Worm (Caenorhabditis elegans) whole organism, L1 larva: ENCODE data around the gene M163.22.

ENCODE experiments used
- C16A3.4 ChIP-seq: fragments of 150-350 bp; optimal IDR thresholded peaks from 2 replicates; lab custom pipeline; 2014; ENCODE audit warnings: missing biosample characterization, missing genetic modification characterization
- F16B12.6 ChIP-seq: fragments of 150-350 bp; optimal IDR thresholded peaks from 2 replicates; lab custom pipeline; 2014; ENCODE audit warnings: missing biosample characterization, missing genetic modification characterization
- alr-1 ChIP-seq: fragments of 200-800 bp; sonication (Bioruptor generic); optimal IDR thresholded peaks from 2 replicates; lab custom pipeline; 2018; ENCODE audit warnings: borderline replicate concordance, mild to moderate bottlenecking, missing genetic modification characterization, missing compliant biosample characterization
- aly-2 ChIP-seq: fragments of 150-350 bp; optimal IDR thresholded peaks from 2 replicates; lab custom pipeline; 2014; ENCODE audit warnings: missing biosample characterization, missing genetic modification characterization
- ceh-63 ChIP-seq: fragments of 200-800 bp; sonication (Bioruptor generic); optimal IDR thresholded peaks from 2 replicates; lab custom pipeline; 2018; ENCODE audit warnings: mild to moderate bottlenecking, missing genetic modification characterization, missing compliant biosample characterization
- ceh-8 ChIP-seq: fragments of 200-800 bp; sonication (Bioruptor generic); optimal IDR thresholded peaks from 2 replicates; lab custom pipeline; 2018; ENCODE audit warnings: mild to moderate bottlenecking, missing genetic modification characterization, moderate library complexity, missing compliant biosample characterization
- ceh-88 ChIP-seq: fragments of 200-800 bp; sonication (Bioruptor generic); IDR thresholded peaks from 2 replicates; pipeline ENCODE4 v1.3.6; 2022; ENCODE audit warnings: missing genetic modification characterization, missing compliant biosample characterization
- ceh-90 ChIP-seq: sonication (generic microtip); optimal IDR thresholded peaks from 2 replicates; lab custom pipeline; 2016; ENCODE audit warnings: missing genetic modification characterization, missing compliant biosample characterization
- ces-1 ChIP-seq: fragments of 150-350 bp; optimal IDR thresholded peaks from 2 replicates; lab custom pipeline; 2014; ENCODE audit warnings: missing biosample characterization, missing genetic modification reagents, missing genetic modification characterization
- dsc-1 ChIP-seq: sonication (generic microtip); optimal IDR thresholded peaks from 2 replicates; lab custom pipeline; 2016; ENCODE audit warnings: mild to moderate bottlenecking, missing genetic modification characterization, missing compliant biosample characterization
- efl-1 ChIP-seq, 4 experiments: fragments of 150-350 bp; optimal IDR thresholded peaks in 3 of 4; peaks in 1 of 4; 1 replicate in 1 of 4; 2 replicates in 3 of 4; lab custom pipeline; 2014; ENCODE audit warnings: missing biosample characterization in 2 of 4, missing genetic modification characterization in 2 of 4, missing genetic modification reagents in 2 of 4
- egl-13 ChIP-seq: sonication (generic microtip); optimal IDR thresholded peaks from 2 replicates; lab custom pipeline; 2016; ENCODE audit warnings: missing genotype, missing genetic modification reagents, missing genetic modification characterization, missing compliant biosample characterization
- egl-27 ChIP-seq, 2 experiments: fragments of 150-350 bp in 1 of 2; sonication (generic microtip); optimal IDR thresholded peaks; 3 replicates each; lab custom pipeline; 2017 to 2018; ENCODE audit warnings: missing biosample characterization in 2 of 2, missing genetic modification characterization in 2 of 2, missing genetic modification reagents in 2 of 2
- elt-2 ChIP-seq: sonication (generic microtip); optimal IDR thresholded peaks from 2 replicates; lab custom pipeline; 2016; ENCODE audit warnings: missing genetic modification characterization, mild to moderate bottlenecking, inconsistent platforms, missing compliant biosample characterization, missing genetic modification reagents
- ets-5 ChIP-seq: fragments of 200-800 bp; sonication (Bioruptor generic); IDR thresholded peaks from 2 replicates; pipeline ENCODE4 v1.3.6; 2022; ENCODE audit warnings: missing genetic modification characterization, missing compliant biosample characterization
- fkh-4 ChIP-seq: sonication (generic microtip); optimal IDR thresholded peaks from 2 replicates; lab custom pipeline; 2016; ENCODE audit warnings: missing compliant biosample characterization, missing genetic modification characterization, borderline replicate concordance
- fkh-8 ChIP-seq: sonication (generic microtip); optimal IDR thresholded peaks from 2 replicates; lab custom pipeline; 2016; ENCODE audit warnings: mild to moderate bottlenecking, missing genetic modification characterization, missing compliant biosample characterization
- hlh-17 ChIP-seq: fragments of 200-800 bp; sonication (Bioruptor generic); optimal IDR thresholded peaks from 2 replicates; lab custom pipeline; 2018; ENCODE audit warnings: missing genetic modification characterization, mild to moderate bottlenecking, missing compliant biosample characterization, moderate library complexity, borderline replicate concordance
- hlh-4 ChIP-seq: sonication (generic microtip); optimal IDR thresholded peaks from 2 replicates; lab custom pipeline; 2016; ENCODE audit warnings: mild to moderate bottlenecking, missing genetic modification characterization, missing compliant biosample characterization
- hpl-2 ChIP-seq: fragments of 150-350 bp; optimal IDR thresholded peaks from 2 replicates; lab custom pipeline; 2014; ENCODE audit warnings: missing biosample characterization, missing genetic modification reagents, missing genetic modification characterization
- lin-13 ChIP-seq: fragments of 150-350 bp; optimal IDR thresholded peaks from 2 replicates; lab custom pipeline; 2014; ENCODE audit warnings: missing biosample characterization, missing genetic modification reagents, missing genetic modification characterization
- lin-39 ChIP-seq: fragments of 150-350 bp; optimal IDR thresholded peaks from 2 replicates; lab custom pipeline; 2014; ENCODE audit warnings: missing biosample characterization, missing genetic modification reagents, missing genetic modification characterization
- lir-3 ChIP-seq: sonication (generic microtip); optimal IDR thresholded peaks from 2 replicates; lab custom pipeline; 2016; ENCODE audit warnings: mild to moderate bottlenecking, missing genetic modification characterization, moderate library complexity, missing compliant biosample characterization; ENCODE audit not compliant: poor library complexity
- mab-9 ChIP-seq: fragments of 200-800 bp; sonication (Bioruptor generic); IDR thresholded peaks from 2 replicates; pipeline ENCODE4 v1.3.6; 2022; ENCODE audit warnings: missing genetic modification reagents, missing genetic modification characterization, missing compliant biosample characterization
- mef-2 ChIP-seq: fragments of 150-350 bp; optimal IDR thresholded peaks from 2 replicates; lab custom pipeline; 2014; ENCODE audit warnings: missing biosample characterization, missing genetic modification characterization
- mep-1 ChIP-seq: fragments of 150-350 bp; optimal IDR thresholded peaks from 2 replicates; lab custom pipeline; 2014; ENCODE audit warnings: missing biosample characterization, missing genetic modification characterization
- nhr-19 ChIP-seq: fragments of 200-800 bp; sonication (Bioruptor generic); conservative IDR thresholded peaks from 2 replicates; pipeline ENCODE4 v1.3.6; 2022; ENCODE audit warnings: missing genetic modification characterization, missing compliant biosample characterization
- nhr-20 ChIP-seq: sonication (generic microtip); optimal IDR thresholded peaks from 2 replicates; lab custom pipeline; 2016; ENCODE audit warnings: mild to moderate bottlenecking, missing genetic modification characterization, missing compliant biosample characterization
- nhr-71 ChIP-seq: sonication (generic microtip); optimal IDR thresholded peaks from 2 replicates; lab custom pipeline; 2016; ENCODE audit warnings: mild to moderate bottlenecking, missing genetic modification characterization, moderate library complexity, missing compliant biosample characterization
- nhr-76 ChIP-seq: sonication (generic microtip); optimal IDR thresholded peaks from 2 replicates; lab custom pipeline; 2017; ENCODE audit warnings: missing biosample characterization, missing genetic modification characterization
- nhr-77 ChIP-seq: fragments of 150-350 bp; optimal IDR thresholded peaks from 2 replicates; lab custom pipeline; 2014; ENCODE audit warnings: missing biosample characterization, missing genetic modification characterization
- nhr-84 ChIP-seq: sonication (generic microtip); optimal IDR thresholded peaks from 2 replicates; lab custom pipeline; 2017; ENCODE audit warnings: missing biosample characterization, missing genetic modification characterization
- nhr-85 ChIP-seq: sonication (generic microtip); peaks from one replicate; lab custom pipeline; 2016; ENCODE audit warnings: missing genetic modification characterization, inconsistent platforms, missing compliant biosample characterization
- nhr-90 ChIP-seq: sonication (generic microtip); optimal IDR thresholded peaks from 2 replicates; lab custom pipeline; 2016; ENCODE audit warnings: mild to moderate bottlenecking, missing genetic modification characterization, missing compliant biosample characterization; ENCODE audit not compliant: poor library complexity
- pag-3 ChIP-seq: sonication (generic microtip); optimal IDR thresholded peaks from 2 replicates; lab custom pipeline; 2017; ENCODE audit warnings: missing genetic modification characterization, mild to moderate bottlenecking, missing compliant biosample characterization, antibody characterized with exemption, borderline replicate concordance; ENCODE audit not compliant: insufficient read depth
- pax-3 ChIP-seq: fragments of 200-800 bp; sonication (Bioruptor generic); optimal IDR thresholded peaks from 2 replicates; lab custom pipeline; 2018; ENCODE audit warnings: mild to moderate bottlenecking, missing genetic modification characterization, moderate library complexity, missing compliant biosample characterization
- pqm-1 ChIP-seq: sonication (generic microtip); optimal IDR thresholded peaks from 3 replicates; lab custom pipeline; 2017; ENCODE audit warnings: missing biosample characterization, missing genetic modification characterization
- skn-1 ChIP-seq: fragments of 150-350 bp; optimal IDR thresholded peaks from 2 replicates; lab custom pipeline; 2014; ENCODE audit warnings: missing biosample characterization, missing genetic modification characterization
- snu-23 ChIP-seq: sonication (generic microtip); optimal IDR thresholded peaks from 2 replicates; lab custom pipeline; 2016; ENCODE audit warnings: missing genetic modification characterization, missing compliant biosample characterization
- sox-4 ChIP-seq: sonication (generic microtip); optimal IDR thresholded peaks from 2 replicates; lab custom pipeline; 2016; ENCODE audit warnings: missing genetic modification characterization, missing compliant biosample characterization
- sptf-1 ChIP-seq: fragments of 150-350 bp; optimal IDR thresholded peaks from 2 replicates; lab custom pipeline; 2014; ENCODE audit warnings: missing biosample characterization, missing genetic modification characterization
- sup-37 ChIP-seq: fragments of 200-800 bp; sonication (Bioruptor generic); optimal IDR thresholded peaks from 2 replicates; lab custom pipeline; 2018; ENCODE audit warnings: mild to moderate bottlenecking, missing genetic modification characterization, missing compliant biosample characterization
- tbx-2 ChIP-seq: sonication (generic microtip); optimal IDR thresholded peaks from 2 replicates; lab custom pipeline; 2016; ENCODE audit warnings: missing genetic modification characterization, missing compliant biosample characterization
- unc-30 ChIP-seq: sonication (generic microtip); optimal IDR thresholded peaks from 2 replicates; lab custom pipeline; 2017; ENCODE audit warnings: missing biosample characterization, missing genetic modification characterization
- unc-98 ChIP-seq: fragments of 200-800 bp; sonication (Bioruptor generic); IDR thresholded peaks from 2 replicates; pipeline ENCODE4 v1.3.6; 2022; ENCODE audit warnings: missing genetic modification characterization, missing compliant biosample characterization
- vab-15 ChIP-seq: sonication (generic microtip); optimal IDR thresholded peaks from 2 replicates; lab custom pipeline; 2017; ENCODE audit warnings: missing genotype, mild to moderate bottlenecking, missing genetic modification characterization, missing compliant biosample characterization
- xbp-1 ChIP-seq: sonication (generic microtip); optimal IDR thresholded peaks from 2 replicates; lab custom pipeline; 2016; ENCODE audit warnings: missing genetic modification characterization, missing compliant biosample characterization
- zip-4 ChIP-seq: fragments of 200-800 bp; sonication (Bioruptor generic); optimal IDR thresholded peaks from 2 replicates; lab custom pipeline; 2018; ENCODE audit warnings: mild to moderate bottlenecking, missing genetic modification characterization, moderate library complexity, missing compliant biosample characterization
- ztf-11 ChIP-seq, 2 experiments: sonication (generic microtip); optimal IDR thresholded peaks; 2 replicates each; lab custom pipeline; 2016 to 2017; ENCODE audit warnings: missing genetic modification characterization in 2 of 2, missing biosample characterization in 1 of 2, missing compliant biosample characterization in 1 of 2

M163.22 gene

DNA sequence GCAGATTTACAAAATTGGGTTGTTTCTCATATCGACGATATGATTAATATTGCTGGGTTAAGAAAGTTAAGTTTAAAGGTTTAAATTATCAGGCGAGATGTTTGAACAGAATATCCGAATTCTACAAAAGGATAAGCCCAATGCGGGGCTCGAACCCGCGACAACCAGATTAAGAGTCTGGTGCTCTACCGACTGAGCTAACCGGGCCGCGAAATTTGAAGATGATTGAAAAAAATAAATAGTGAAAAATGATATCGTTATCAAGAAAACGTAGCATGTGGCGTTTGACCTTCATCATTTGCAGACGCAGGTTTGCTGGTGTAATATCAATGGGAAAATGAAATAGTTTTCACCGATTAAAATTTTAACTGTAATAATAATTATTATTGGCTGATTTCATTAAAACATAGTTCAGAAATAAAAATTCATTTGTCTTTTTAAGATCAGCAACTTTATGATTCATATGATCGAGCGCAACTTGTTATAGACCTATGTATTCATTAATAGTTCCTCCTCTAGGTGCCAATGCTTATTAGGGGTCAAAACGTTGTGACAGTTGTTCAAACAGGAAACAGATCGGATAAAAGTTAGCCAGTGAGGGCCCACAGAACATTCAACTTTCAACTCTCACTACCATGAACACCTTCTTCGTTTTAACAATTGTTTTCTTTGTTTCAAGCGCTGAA is 13.2 kb downstream of the M163.22 start, which contains the start of gene M163.11 (continued):
- TF ChIP-seq elt-2 (tag; lab: Kevin White, UChicago) (peak; percentile 24), pag-3 (tag; lab: Kevin White, UChicago) (no peak), ceh-88 (GFP tag; lab: Robert Waterston, UW) (no peak), efl-1 (optimal IDR thresholded peaks at IDR 0.05; lab: Kevin White, UChicago) (no peak), efl-1 (GFP tag; optimal IDR thresholded peaks at IDR 0.05 in 1 of 2; lab: Kevin White, UChicago) (no peak), ceh-63 (no peak), vab-15 (no peak), C16A3.4 (no peak), tbx-2 (no peak), nhr-90 (tag; lab: Kevin White, UChicago) (peak; percentile 54), lin-39 (tag; lab: Kevin White, UChicago) (no peak), nhr-85 (no peak), ces-1 (GFP tag; lab: Kevin White, UChicago) (no peak), nhr-71 (peak; percentile 63), pax-3 (tag; lab: Kevin White, UChicago) (no peak), pqm-1 (tag; lab: Kevin White, UChicago) (no peak), snu-23 (GFP tag; lab: Kevin White, UChicago) (peak; percentile 50)

DNA sequence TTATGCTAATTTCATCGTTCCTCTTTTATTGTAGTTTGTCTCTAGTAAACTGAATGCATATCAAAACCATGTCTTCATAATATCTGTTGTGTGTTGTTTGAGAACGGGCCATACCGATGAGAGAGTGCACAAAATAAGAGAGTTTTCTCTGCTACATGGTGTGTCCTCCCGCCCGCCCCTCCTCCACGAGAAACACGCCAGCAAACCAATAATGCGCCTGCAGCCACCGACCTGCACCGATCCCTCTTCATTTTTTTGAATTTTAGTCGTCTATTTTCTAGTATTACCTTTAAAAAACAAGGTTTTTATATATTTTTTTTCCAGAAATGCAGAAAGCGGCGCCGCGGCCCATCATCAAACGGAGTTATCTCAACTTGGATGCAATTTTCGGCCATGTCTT is 14.6 kb downstream of the M163.22 start, which contains the start of gene gfi-3:
Gene gfi-3 (plus strand): TSS at position 325 of the 400 bp plus-strand sequence.
- TF ChIP-seq vab-15, result no peak
- TF ChIP-seq mab-9 (GFP tag; lab: Robert Waterston, UW), result peak; percentile 54; the same call in 1 of the 2 replicates
- peak; percentile 33 for TF ChIP-seq F16B12.6 (tag; lab: Kevin White, UChicago)
- TF ChIP-seq egl-27 (tag; optimal IDR thresholded peaks at IDR 0.05; lab: Kevin White, UChicago), result no peak
- TF ChIP-seq nhr-76, result no peak
- no peak for TF ChIP-seq aly-2 (tag; lab: Kevin White, UChicago)
- TF ChIP-seq sox-4 (tag; lab: Kevin White, UChicago), result peak; percentile 42
- TF ChIP-seq lir-3 (tag; lab: Kevin White, UChicago), result peak; percentile 44
- TF ChIP-seq ets-5 (GFP tag; lab: Robert Waterston, UW), result no peak
- peak; percentile 89 for TF ChIP-seq tbx-2
- TF ChIP-seq hpl-2 (GFP tag; lab: Kevin White, UChicago), result peak; percentile 69
- TF ChIP-seq egl-13 (tag; lab: Kevin White, UChicago), result no peak
- TF ChIP-seq ceh-88 (GFP tag; lab: Robert Waterston, UW), result 0 out of 2 replicates have a peak, but pooled peaks have one; percentile 14
- no peak for TF ChIP-seq nhr-84
- peak; percentile 17 for TF ChIP-seq fkh-4 (tag; lab: Kevin White, UChicago)
- TF ChIP-seq snu-23 (GFP tag; lab: Kevin White, UChicago), result peak; percentile 88
- peak; percentile 91 for TF ChIP-seq nhr-20 (tag; lab: Kevin White, UChicago)
- TF ChIP-seq ztf-11 (tag; optimal IDR thresholded peaks at IDR 0.05; lab: Kevin White, UChicago), result peak in 1 of 2 experiments; percentile 71
- TF ChIP-seq unc-30 (tag; lab: Kevin White, UChicago), result no peak
- no peak for TF ChIP-seq hlh-17 (GFP tag; lab: Kevin White, UChicago)
- peak; percentile 85 for TF ChIP-seq lin-13 (GFP tag; lab: Kevin White, UChicago)
- no peak for TF ChIP-seq ceh-90
- TF ChIP-seq alr-1 (tag; lab: Kevin White, UChicago), result no peak
- peak; percentile 49 for TF ChIP-seq pax-3 (tag; lab: Kevin White, UChicago)
- peak; percentile 81 for TF ChIP-seq xbp-1 (tag; lab: Kevin White, UChicago)
- peak; percentile 75 for TF ChIP-seq mep-1
- TF ChIP-seq zip-4, result peak; percentile 51
- TF ChIP-seq sup-37, result peak; percentile 57
- TF ChIP-seq nhr-77, result peak; percentile 65
- TF ChIP-seq ceh-8 (GFP tag; lab: Kevin White, UChicago), result peak; percentile 7
- TF ChIP-seq nhr-19 (GFP tag; lab: Robert Waterston, UW), result peak; percentile 90
- TF ChIP-seq sptf-1 (tag; lab: Kevin White, UChicago), result no peak
- TF ChIP-seq unc-98 (GFP tag; lab: Robert Waterston, UW), result no peak
- TF ChIP-seq dsc-1 (tag; lab: Kevin White, UChicago), result peak; percentile 83
- TF ChIP-seq fkh-8 (tag; lab: Kevin White, UChicago), result peak; percentile 49
- TF ChIP-seq hlh-4, result no peak
- no peak for TF ChIP-seq mef-2 (tag; lab: Kevin White, UChicago)
- peak; percentile 60 for TF ChIP-seq skn-1 (tag; lab: Kevin White, UChicago)
